Worm (Caenorhabditis elegans) whole organism, young adult: ENCODE data around the gene T21D12.11.

ENCODE experiments used
- B0336.3 ChIP-seq: fragments of 200-800 bp; sonication (Bioruptor generic); IDR thresholded peaks from 2 replicates; pipeline ENCODE4 v1.3.6; 2022; ENCODE audit warnings: missing genetic modification characterization, missing compliant biosample characterization
- C06A6.2 ChIP-seq: fragments of 200-800 bp; sonication (Bioruptor generic); conservative IDR thresholded peaks from 2 replicates; pipeline ENCODE4 v1.3.6; 2022; ENCODE audit warnings: missing genetic modification characterization, missing compliant biosample characterization
- C17E4.6 ChIP-seq: fragments of 200-800 bp; sonication (Bioruptor generic); IDR thresholded peaks from 2 replicates; pipeline ENCODE4 v1.3.6; 2022; ENCODE audit warnings: missing genetic modification reagents, missing genetic modification characterization, missing compliant biosample characterization
- F57C9.4 ChIP-seq: sonication (generic microtip); optimal IDR thresholded peaks from 2 replicates; lab custom pipeline; 2017; ENCODE audit warnings: mild to moderate bottlenecking, missing genetic modification characterization, missing compliant biosample characterization
- Y53G8AR.9 ChIP-seq: fragments of 200-800 bp; sonication (Bioruptor generic); conservative IDR thresholded peaks from 2 replicates; pipeline ENCODE4 v1.3.6; 2022; ENCODE audit warnings: missing genetic modification reagents, missing genetic modification characterization, missing compliant biosample characterization
- Y67H2A.10 ChIP-seq: fragments of 200-800 bp; sonication (Bioruptor generic); conservative IDR thresholded peaks from 2 replicates; pipeline ENCODE4 v1.3.6; 2022; ENCODE audit warnings: missing genetic modification reagents, missing genetic modification characterization, missing compliant biosample characterization
- aptf-2 ChIP-seq: fragments of 200-800 bp; sonication (Bioruptor generic); conservative IDR thresholded peaks from 2 replicates; pipeline ENCODE4 v1.3.6; 2022; ENCODE audit warnings: missing genetic modification reagents, missing genetic modification characterization, missing compliant biosample characterization
- atf-7 ChIP-seq: sonication (generic microtip); optimal IDR thresholded peaks from 2 replicates; lab custom pipeline; 2017; ENCODE audit warnings: mild to moderate bottlenecking, missing genetic modification characterization, missing compliant biosample characterization
- athp-1 ChIP-seq: sonication (generic microtip); optimal IDR thresholded peaks from 2 replicates; lab custom pipeline; 2017; ENCODE audit warnings: mild to moderate bottlenecking, missing genetic modification characterization, missing compliant biosample characterization
- attf-6 ChIP-seq: fragments of 200-800 bp; sonication (Bioruptor generic); IDR thresholded peaks from 2 replicates; pipeline ENCODE4 v1.3.6; 2022; ENCODE audit warnings: missing genetic modification reagents, missing genetic modification characterization, missing compliant biosample characterization
- bed-1 ChIP-seq: fragments of 200-800 bp; sonication (Bioruptor generic); IDR thresholded peaks from 2 replicates; pipeline ENCODE4 v1.3.6; 2022; ENCODE audit warnings: missing genetic modification reagents, missing genetic modification characterization, missing compliant biosample characterization
- cebp-1 ChIP-seq, 2 experiments: fragments of 200-800 bp in 1 of 2; sonication (Bioruptor generic) in 1 of 2; sonication (generic microtip) in 1 of 2; IDR thresholded peaks in 1 of 2; optimal IDR thresholded peaks in 1 of 2; 2 replicates each; pipeline versions ENCODE4 v1.3.6 to Lab custom; 2017 to 2022; ENCODE audit warnings: missing compliant biosample characterization in 2 of 2, missing genetic modification characterization in 2 of 2, mild to moderate bottlenecking in 1 of 2, missing genetic modification reagents in 1 of 2, moderate library complexity in 1 of 2
- ceh-27 ChIP-seq: fragments of 200-800 bp; sonication (Bioruptor generic); optimal IDR thresholded peaks from 2 replicates; lab custom pipeline; 2018; ENCODE audit warnings: mild to moderate bottlenecking, missing genetic modification characterization, moderate library complexity, missing compliant biosample characterization
- ceh-79 ChIP-seq: sonication (generic microtip); optimal IDR thresholded peaks from 2 replicates; lab custom pipeline; 2017; ENCODE audit warnings: mild to moderate bottlenecking, missing genetic modification characterization, missing compliant biosample characterization
- ceh-91 ChIP-seq: fragments of 200-800 bp; sonication (Bioruptor generic); IDR thresholded peaks from 2 replicates; pipeline ENCODE4 v1.3.6; 2022; ENCODE audit warnings: missing genetic modification reagents, missing genetic modification characterization, missing compliant biosample characterization
- chd-7 ChIP-seq: sonication (generic microtip); optimal IDR thresholded peaks from 2 replicates; lab custom pipeline; 2016; ENCODE audit warnings: mild to moderate bottlenecking, missing genetic modification characterization, moderate library complexity, missing compliant biosample characterization
- dox-1 ChIP-seq: fragments of 200-800 bp; sonication (Bioruptor generic); IDR thresholded peaks from 2 replicates; pipeline ENCODE4 v1.3.6; 2022; ENCODE audit warnings: missing genetic modification reagents, missing genetic modification characterization, missing compliant biosample characterization
- dpff-1 ChIP-seq: sonication (generic microtip); optimal IDR thresholded peaks from 2 replicates; lab custom pipeline; 2017; ENCODE audit warnings: mild to moderate bottlenecking, missing genetic modification characterization, missing compliant biosample characterization
- ekl-4 ChIP-seq: fragments of 200-800 bp; sonication (Bioruptor generic); IDR thresholded peaks from 2 replicates; pipeline ENCODE4 v1.3.6; 2022; ENCODE audit warnings: missing genetic modification reagents, missing genetic modification characterization, missing compliant biosample characterization
- ets-4 ChIP-seq: fragments of 200-800 bp; sonication (Bioruptor generic); optimal IDR thresholded peaks from 2 replicates; lab custom pipeline; 2018; ENCODE audit warnings: mild to moderate bottlenecking, missing genetic modification characterization, missing compliant biosample characterization
- hmg-1.2 ChIP-seq: fragments of 200-800 bp; sonication (Bioruptor generic); IDR thresholded peaks from 2 replicates; pipeline ENCODE4 v1.3.6; 2022; ENCODE audit warnings: missing genetic modification reagents, missing genetic modification characterization, missing compliant biosample characterization
- hsf-1 ChIP-seq: fragments of 200-800 bp; sonication (Bioruptor generic); IDR thresholded peaks from 2 replicates; pipeline ENCODE4 v1.3.6; 2022; ENCODE audit warnings: missing genetic modification reagents, missing genetic modification characterization, missing compliant biosample characterization
- let-607 ChIP-seq, 2 experiments: fragments of 200-800 bp in 1 of 2; sonication (Bioruptor generic) in 1 of 2; sonication (generic microtip) in 1 of 2; optimal IDR thresholded peaks; 2 replicates each; lab custom pipeline; 2016 to 2018; ENCODE audit warnings: mild to moderate bottlenecking in 2 of 2, missing compliant biosample characterization in 2 of 2, missing genetic modification characterization in 2 of 2, moderate library complexity in 2 of 2, missing genotype in 1 of 2
- lin-35 ChIP-seq, 3 experiments: fragments of 150-350 bp in 2 of 3; sonication (generic microtip) in 1 of 3; optimal IDR thresholded peaks; 2 replicates each; lab custom pipeline; 2014 to 2018; ENCODE audit warnings: missing biosample characterization in 3 of 3, missing genetic modification characterization in 3 of 3, missing genetic modification reagents in 3 of 3
- lin-40 ChIP-seq: sonication (generic microtip); optimal IDR thresholded peaks from 2 replicates; lab custom pipeline; 2016; ENCODE audit warnings: missing genetic modification characterization, mild to moderate bottlenecking, missing compliant biosample characterization, missing genotype, missing genetic modification reagents
- lir-1 ChIP-seq: fragments of 200-800 bp; sonication (Bioruptor generic); conservative IDR thresholded peaks from 2 replicates; pipeline ENCODE4 v1.3.6; 2022; ENCODE audit warnings: missing genetic modification reagents, missing genetic modification characterization, missing compliant biosample characterization
- madf-10 ChIP-seq: sonication (generic microtip); optimal IDR thresholded peaks from 2 replicates; lab custom pipeline; 2016; ENCODE audit warnings: mild to moderate bottlenecking, missing genetic modification characterization, missing compliant biosample characterization
- madf-3 ChIP-seq: fragments of 200-800 bp; sonication (Bioruptor generic); IDR thresholded peaks from 2 replicates; pipeline ENCODE4 v1.3.6; 2022; ENCODE audit warnings: missing genetic modification reagents, missing genetic modification characterization, missing compliant biosample characterization
- nfyb-1 ChIP-seq: fragments of 200-800 bp; sonication (Bioruptor generic); IDR thresholded peaks from 2 replicates; pipeline ENCODE4 v1.3.6; 2022; ENCODE audit warnings: missing genetic modification reagents, missing genetic modification characterization, missing compliant biosample characterization
- nhr-179 ChIP-seq: sonication (generic microtip); optimal IDR thresholded peaks from 2 replicates; lab custom pipeline; 2016; ENCODE audit warnings: mild to moderate bottlenecking, missing genetic modification characterization, missing compliant biosample characterization
- nhr-80 ChIP-seq: sonication (generic microtip); optimal IDR thresholded peaks from 2 replicates; lab custom pipeline; 2016; ENCODE audit warnings: missing genetic modification characterization, missing compliant biosample characterization
- pbrm-1 ChIP-seq: fragments of 200-800 bp; sonication (Bioruptor generic); IDR thresholded peaks from 2 replicates; pipeline ENCODE4 v1.3.6; 2022; ENCODE audit warnings: missing genetic modification reagents, missing genetic modification characterization, missing compliant biosample characterization
- repo-1 ChIP-seq: sonication (generic microtip); optimal IDR thresholded peaks from 2 replicates; lab custom pipeline; 2017; ENCODE audit warnings: mild to moderate bottlenecking, missing genetic modification characterization, missing compliant biosample characterization
- sea-2 ChIP-seq: fragments of 200-800 bp; sonication (Bioruptor generic); IDR thresholded peaks from 2 replicates; pipeline ENCODE4 v1.3.6; 2022; ENCODE audit warnings: missing genetic modification characterization, missing compliant biosample characterization
- snpc-1.1 ChIP-seq: sonication (generic microtip); optimal IDR thresholded peaks from 2 replicates; lab custom pipeline; 2017; ENCODE audit warnings: missing genetic modification characterization, mild to moderate bottlenecking, missing compliant biosample characterization, antibody characterized with exemption, moderate library complexity, missing genotype, missing genetic modification reagents; ENCODE audit not compliant: insufficient read depth
- snpc-4 ChIP-seq, 5 experiments: fragments of 150-350 bp in 1 of 5; sonication (generic microtip) in 4 of 5; optimal IDR thresholded peaks; 2 replicates each; lab custom pipeline; 2014 to 2018; ENCODE audit warnings: missing genetic modification characterization in 5 of 5, missing biosample characterization in 3 of 5, antibody characterized with exemption in 2 of 5, mild to moderate bottlenecking in 2 of 5, missing compliant biosample characterization in 2 of 5, missing genotype in 2 of 5, moderate library complexity in 2 of 5, missing genetic modification reagents in 1 of 5
- unc-62 ChIP-seq: fragments of 150-350 bp; optimal IDR thresholded peaks from 2 replicates; lab custom pipeline; 2014; ENCODE audit warnings: missing biosample characterization, missing genetic modification reagents, missing genetic modification characterization
- zfh-2 ChIP-seq: fragments of 200-800 bp; sonication (Bioruptor generic); conservative IDR thresholded peaks from 2 replicates; pipeline ENCODE4 v1.3.6; 2022; ENCODE audit warnings: missing genetic modification reagents, missing genetic modification characterization, missing compliant biosample characterization
- ztf-18 ChIP-seq: sonication (generic microtip); optimal IDR thresholded peaks from 2 replicates; lab custom pipeline; 2016; ENCODE audit warnings: missing genotype, mild to moderate bottlenecking, missing genetic modification characterization, missing compliant biosample characterization
- ztf-22 ChIP-seq: fragments of 200-800 bp; sonication (Bioruptor generic); optimal IDR thresholded peaks from 2 replicates; lab custom pipeline; 2018; ENCODE audit warnings: mild to moderate bottlenecking, missing genetic modification characterization, moderate library complexity, missing compliant biosample characterization

Gene T21D12.11

ce11 chrIV:295734-296201, 26.6 kb downstream of the T21D12.11 start (continued):
- no peak for TF ChIP-seq bed-1 (GFP tag; lab: Robert Waterston, UW)
- TF ChIP-seq pbrm-1, result no peak
- peak; percentile 77 for TF ChIP-seq atf-7 (tag; lab: Kevin White, UChicago)
- no peak for TF ChIP-seq ztf-18 (tag; lab: Kevin White, UChicago)
- no peak for TF ChIP-seq snpc-4 (GFP tag; optimal IDR thresholded peaks at IDR 0.05; lab: Kevin White, UChicago)
- peak in 1 of 4 experiments; percentile 10 for TF ChIP-seq snpc-4 (tag; optimal IDR thresholded peaks at IDR 0.05; lab: Kevin White, UChicago)
- TF ChIP-seq ekl-4 (GFP tag; lab: Robert Waterston, UW), result 0 out of 2 replicates have a peak, but pooled peaks have one; percentile 33
- no peak for TF ChIP-seq ceh-91 (GFP tag; lab: Robert Waterston, UW)
- TF ChIP-seq dox-1 (GFP tag; lab: Robert Waterston, UW), result peak; percentile 63
- no peak for TF ChIP-seq cebp-1 (GFP tag; IDR thresholded peaks at IDR 0.05; lab: Robert Waterston, UW)
- peak; percentile 33 for TF ChIP-seq cebp-1 (tag; optimal IDR thresholded peaks at IDR 0.05; lab: Kevin White, UChicago)
- no peak for TF ChIP-seq athp-1 (tag; lab: Kevin White, UChicago)
- no peak for TF ChIP-seq dpff-1 (tag; lab: Kevin White, UChicago)
- 0 out of 2 replicates have a peak, but pooled peaks have one; percentile 27 for TF ChIP-seq C06A6.2 (GFP tag; lab: Robert Waterston, UW)
- no peak for TF ChIP-seq ets-4 (GFP tag; lab: Kevin White, UChicago)
- no peak for TF ChIP-seq lir-1 (GFP tag; lab: Robert Waterston, UW)

- TF ChIP-seq let-607 (tag; optimal IDR thresholded peaks at IDR 0.05; lab: Kevin White, UChicago), result peak in 1 of 2 experiments; percentile 35
- peak; percentile 70 for TF ChIP-seq atf-7 (tag; lab: Kevin White, UChicago)
- no peak for TF ChIP-seq zfh-2
- TF ChIP-seq ztf-22 (GFP tag; lab: Kevin White, UChicago), result peak; percentile 41
- TF ChIP-seq attf-6 (GFP tag; lab: Robert Waterston, UW), result no peak
- TF ChIP-seq unc-62 (GFP tag; lab: Kevin White, UChicago), result peak; percentile 18
- TF ChIP-seq cebp-1 (GFP tag; IDR thresholded peaks at IDR 0.05; lab: Robert Waterston, UW), result no peak
- TF ChIP-seq cebp-1 (tag; optimal IDR thresholded peaks at IDR 0.05; lab: Kevin White, UChicago), result peak; percentile 37
- peak; percentile 81 for TF ChIP-seq nhr-80 (tag; lab: Kevin White, UChicago)
- TF ChIP-seq lin-40 (tag; lab: Kevin White, UChicago), result peak; percentile 2
- peak; percentile 27 for TF ChIP-seq chd-7
- no peak for TF ChIP-seq dox-1 (GFP tag; lab: Robert Waterston, UW)
- no peak for TF ChIP-seq madf-3
- TF ChIP-seq B0336.3, result 0 out of 2 replicates have a peak, but pooled peaks have one; percentile 21
Measured at ce11 chrIV:296849-297248, 27.6 kb downstream of the T21D12.11 start.

ce11 chrIV:298204-298603, 29.0 kb downstream of the T21D12.11 start, which contains the start of gene pnp-1:
Gene pnp-1, minus strand, starts transcription at chrIV:298304.
- no peak for TF ChIP-seq hmg-1.2 (GFP tag; lab: Robert Waterston, UW)
- no peak for TF ChIP-seq hsf-1 (GFP tag; lab: Robert Waterston, UW)
- no peak for TF ChIP-seq repo-1 (tag; lab: Kevin White, UChicago)
- no peak for TF ChIP-seq aptf-2 (GFP tag; lab: Robert Waterston, UW)
- TF ChIP-seq sea-2, result no peak
- no peak for TF ChIP-seq snpc-1.1 (tag; lab: Kevin White, UChicago)
- no peak for TF ChIP-seq Y67H2A.10 (GFP tag; lab: Robert Waterston, UW)
- no peak for TF ChIP-seq ceh-27 (GFP tag; lab: Kevin White, UChicago)
- TF ChIP-seq C17E4.6 (GFP tag; lab: Robert Waterston, UW), result no peak
- no peak for TF ChIP-seq Y53G8AR.9 (GFP tag; lab: Robert Waterston, UW)
- TF ChIP-seq ceh-79 (tag; lab: Kevin White, UChicago), result no peak
- no peak for TF ChIP-seq madf-10 (tag; lab: Kevin White, UChicago)
- TF ChIP-seq dox-1 (GFP tag; lab: Robert Waterston, UW), result no peak
- no peak for TF ChIP-seq atf-7 (tag; lab: Kevin White, UChicago)
- TF ChIP-seq lir-1 (GFP tag; lab: Robert Waterston, UW), result no peak
- no peak for TF ChIP-seq lin-35 (GFP tag; optimal IDR thresholded peaks at IDR 0.05; lab: Kevin White, UChicago)
- no peak for TF ChIP-seq F57C9.4 (tag; lab: Kevin White, UChicago)
- no peak for TF ChIP-seq nhr-179 (tag; lab: Kevin White, UChicago)
- TF ChIP-seq nfyb-1 (GFP tag; lab: Robert Waterston, UW), result no peak
